Comparison of ENCODE assay signal across 4 fruit fly cellular contexts in genomic region chr2L:15337248-15337848, dm6.
A peak's percentile ranks its signal among the peaks of the same experiment; 100 is the strongest.
TF ChIP-seq lines count a peak whose summit lies in the region.

No protein-coding gene starts in this region.

- TF ChIP-seq CTCF in whole organism, embryonic (GFP tag; optimal IDR thresholded peaks at IDR 0.05; lab: Kevin White, UChicago) = no peak

TF ChIP-seq in whole organism, embryonic, 481 proteins besides CTCF, POLR2A, EP300 and RAD21 (continues in another document):
- TF ChIP-seq Pdp1 (GFP tag; optimal IDR thresholded peaks at IDR 0.05; lab: Kevin White, UChicago) = peak in 1 of 2 experiments; percentile 3
- peak; percentile 37 for TF ChIP-seq CG10366 (GFP tag; IDR thresholded peaks at IDR 0.05; lab: Robert Waterston, UW)
- no peak for TF ChIP-seq Taf1 (GFP tag; IDR thresholded peaks at IDR 0.05; lab: Robert Waterston, UW)
- peak; percentile 8 for TF ChIP-seq CG2875 (GFP tag; optimal IDR thresholded peaks at IDR 0.05; lab: Kevin White, UChicago)
- no peak for TF ChIP-seq crp (GFP tag; optimal IDR thresholded peaks at IDR 0.05; lab: Kevin White, UChicago)
- no peak for TF ChIP-seq CG15479 (GFP tag; optimal IDR thresholded peaks at IDR 0.05; lab: Kevin White, UChicago)
- TF ChIP-seq CG6689 (GFP tag; IDR thresholded peaks at IDR 0.05; lab: Robert Waterston, UW) = peak; percentile 53; the same call in 1 of the 2 replicates
- TF ChIP-seq ttk (GFP tag; IDR thresholded peaks at IDR 0.05; lab: Robert Waterston, UW) = 0 out of 2 replicates have a peak, but pooled peaks have one; percentile 14
- TF ChIP-seq CkIIα-i1 (GFP tag; IDR thresholded peaks at IDR 0.05; lab: Robert Waterston, UW) = no peak
- TF ChIP-seq CG18262 (tag; optimal IDR thresholded peaks at IDR 0.05; lab: Kevin White, UChicago) = peak; percentile 41
- peak; percentile 6 for TF ChIP-seq CG1602 (GFP tag; optimal IDR thresholded peaks at IDR 0.05; lab: Kevin White, UChicago)
- peak; percentile 17 for TF ChIP-seq CG17829 (tag; optimal IDR thresholded peaks at IDR 0.05; lab: Kevin White, UChicago)
- peak; percentile 31 for TF ChIP-seq CG11504 (tag; optimal IDR thresholded peaks at IDR 0.05; lab: Kevin White, UChicago)
- no peak for TF ChIP-seq pum (GFP tag; optimal IDR thresholded peaks at IDR 0.05; lab: Kevin White, UChicago)
- TF ChIP-seq CG8290 (GFP tag; optimal IDR thresholded peaks at IDR 0.05; lab: Kevin White, UChicago) = no peak
- peak in 1 of 2 experiments; percentile 33 for TF ChIP-seq CG8290 (tag; optimal IDR thresholded peaks at IDR 0.05; lab: Kevin White, UChicago)
- TF ChIP-seq ci (GFP tag; IDR thresholded peaks at IDR 0.05; lab: Robert Waterston, UW) = 0 out of 3 replicates have a peak, but pooled peaks have one; percentile 49
- TF ChIP-seq Myb (GFP tag; optimal IDR thresholded peaks at IDR 0.05; lab: Kevin White, UChicago) = no peak
- TF ChIP-seq lilli (GFP tag; optimal IDR thresholded peaks at IDR 0.05; lab: Kevin White, UChicago) = no peak
- TF ChIP-seq phol (tag; optimal IDR thresholded peaks at IDR 0.05; lab: Kevin White, UChicago) = peak; percentile 40
- no peak for TF ChIP-seq crc (GFP tag; optimal IDR thresholded peaks at IDR 0.05; lab: Kevin White, UChicago)
- TF ChIP-seq CG2116 (GFP tag; optimal IDR thresholded peaks at IDR 0.05; lab: Kevin White, UChicago) = no peak

TF ChIP-seq in whole organism, prepupa, 60 proteins besides CTCF, POLR2A, EP300 and RAD21 (continues in another document):
- TF ChIP-seq CG7368 (GFP tag; optimal IDR thresholded peaks at IDR 0.05; lab: Kevin White, UChicago) = no peak
- TF ChIP-seq CG8632 (GFP tag; optimal IDR thresholded peaks at IDR 0.05; lab: Kevin White, UChicago) = no peak
- TF ChIP-seq Blimp-1 (GFP tag; optimal IDR thresholded peaks at IDR 0.05; lab: Kevin White, UChicago) = no peak
- no peak for TF ChIP-seq CG6854 (GFP tag; optimal IDR thresholded peaks at IDR 0.05; lab: Kevin White, UChicago)
- TF ChIP-seq achi (GFP tag; optimal IDR thresholded peaks at IDR 0.05; lab: Kevin White, UChicago) = peak; percentile 31
- TF ChIP-seq CG3032 (tag; optimal IDR thresholded peaks at IDR 0.05; lab: Kevin White, UChicago) = peak; percentile 32
- TF ChIP-seq Smox (GFP tag; optimal IDR thresholded peaks at IDR 0.05; lab: Kevin White, UChicago) = no peak
- peak; percentile 36; the same call in 1 of the 3 replicates for TF ChIP-seq CG8119 (GFP tag; IDR thresholded peaks at IDR 0.05; lab: Robert Waterston, UW)
- TF ChIP-seq fd59A (GFP tag; optimal IDR thresholded peaks at IDR 0.05; lab: Kevin White, UChicago) = peak; percentile 8
- TF ChIP-seq lz (GFP tag; optimal IDR thresholded peaks at IDR 0.05; lab: Kevin White, UChicago) = peak; percentile 12
- peak; percentile 39; the same call in 1 of the 2 replicates for TF ChIP-seq CG15336 (GFP tag; IDR thresholded peaks at IDR 0.05; lab: Robert Waterston, UW)
- no peak for TF ChIP-seq ss (GFP tag; optimal IDR thresholded peaks at IDR 0.05; lab: Kevin White, UChicago)
- peak; percentile 45 for TF ChIP-seq CG10631 (GFP tag; optimal IDR thresholded peaks at IDR 0.05; lab: Kevin White, UChicago)
- TF ChIP-seq CG6163 (GFP tag; IDR thresholded peaks at IDR 0.05; lab: Robert Waterston, UW) = peak; percentile 65; the same call in 1 of the 3 replicates
- TF ChIP-seq acj6 (GFP tag; optimal IDR thresholded peaks at IDR 0.05; lab: Kevin White, UChicago) = peak; percentile 32
- TF ChIP-seq CG4318 (GFP tag; optimal IDR thresholded peaks at IDR 0.05; lab: Kevin White, UChicago) = no peak
- peak; percentile 30 for TF ChIP-seq CG34406 (GFP tag; optimal IDR thresholded peaks at IDR 0.05; lab: Kevin White, UChicago)
- peak; percentile 19 for TF ChIP-seq pdm3 (GFP tag; optimal IDR thresholded peaks at IDR 0.05; lab: Kevin White, UChicago)
- no peak for TF ChIP-seq Gug (GFP tag; IDR thresholded peaks at IDR 0.05; lab: Robert Waterston, UW)
- no peak for TF ChIP-seq fd85E (GFP tag; optimal IDR thresholded peaks at IDR 0.05; lab: Kevin White, UChicago)
- TF ChIP-seq salr (GFP tag; optimal IDR thresholded peaks at IDR 0.05; lab: Kevin White, UChicago) = peak in 1 of 2 experiments; percentile 2
- peak; percentile 15 for TF ChIP-seq CG10669 (GFP tag; optimal IDR thresholded peaks at IDR 0.05; lab: Kevin White, UChicago)
- peak; percentile 30 for TF ChIP-seq Eip75B (GFP tag; optimal IDR thresholded peaks at IDR 0.05; lab: Kevin White, UChicago)

TF ChIP-seq in whole organism, pupa, 21 proteins besides CTCF, POLR2A, EP300 and RAD21:
- TF ChIP-seq CG8301 (tag; optimal IDR thresholded peaks at IDR 0.05; lab: Kevin White, UChicago) (peak; percentile 36), CG17806 (tag; optimal IDR thresholded peaks at IDR 0.05; lab: Kevin White, UChicago) (peak; percentile 29), CG9948 (tag; optimal IDR thresholded peaks at IDR 0.05; lab: Kevin White, UChicago) (peak; percentile 26), CG12605 (GFP tag; IDR thresholded peaks at IDR 0.05; lab: Robert Waterston, UW) (no peak), CG8159 (tag; optimal IDR thresholded peaks at IDR 0.05; lab: Kevin White, UChicago) (peak; percentile 42), CG34367 (tag; optimal IDR thresholded peaks at IDR 0.05; lab: Kevin White, UChicago) (peak; percentile 31), Ets98B (GFP tag; IDR thresholded peaks at IDR 0.05; lab: Robert Waterston, UW) (0 out of 2 replicates have a peak, but pooled peaks have one; percentile 13), CG4496 (GFP tag; IDR thresholded peaks at IDR 0.05; lab: Robert Waterston, UW) (0 out of 3 replicates have a peak, but pooled peaks have one; percentile 36), CG14655 (GFP tag; optimal IDR thresholded peaks at IDR 0.05; lab: Kevin White, UChicago) (peak; percentile 58), CG15710 (tag; optimal IDR thresholded peaks at IDR 0.05; lab: Kevin White, UChicago) (no peak), CG10348 (GFP tag; IDR thresholded peaks at IDR 0.05; lab: Robert Waterston, UW) (no peak), Pif1A (GFP tag; optimal IDR thresholded peaks at IDR 0.05; lab: Kevin White, UChicago) (peak; percentile 7), CG13204 (GFP tag; optimal IDR thresholded peaks at IDR 0.05; lab: Kevin White, UChicago) (no peak)

TF ChIP-seq in whole organism, wandering third instar larva, 38 proteins besides CTCF, POLR2A, EP300 and RAD21:
- peak; percentile 23 for TF ChIP-seq rgr (GFP tag; optimal IDR thresholded peaks at IDR 0.05; lab: Kevin White, UChicago)
- TF ChIP-seq CG9705 (GFP tag; optimal IDR thresholded peaks at IDR 0.05; lab: Kevin White, UChicago) = no peak
- no peak for TF ChIP-seq woc (GFP tag; optimal IDR thresholded peaks at IDR 0.05; lab: Kevin White, UChicago)
- no peak for TF ChIP-seq usp (GFP tag; optimal IDR thresholded peaks at IDR 0.05; lab: Kevin White, UChicago)
- TF ChIP-seq h (GFP tag; optimal IDR thresholded peaks at IDR 0.05; lab: Kevin White, UChicago) = peak; percentile 0
- no peak for TF ChIP-seq Myc (optimal IDR thresholded peaks at IDR 0.05; lab: Kevin White, UChicago)
- TF ChIP-seq Hr78 (GFP tag; optimal IDR thresholded peaks at IDR 0.05; lab: Kevin White, UChicago) = no peak
- TF ChIP-seq Mio (GFP tag; optimal IDR thresholded peaks at IDR 0.05; lab: Kevin White, UChicago) = no peak
- no peak for TF ChIP-seq HLH106 (tag; optimal IDR thresholded peaks at IDR 0.05; lab: Kevin White, UChicago)

Comparison
In these comparisons a context has a peak if more than half of its experiments do, and no peak if none do; other contexts are left out.
1. Of the 7 proteins assayed by ChIP-seq in both whole organism, embryonic and whole organism, prepupa: peak only in whole organism, embryonic: Blimp-1 and Sox102F; only in whole organism, prepupa: Hr39 and Lpt; in both: none; in neither: 3.